Fruit fly (Drosophila melanogaster) whole organism, embryonic: ENCODE measurements around the gene hob.
A peak's percentile ranks its signal among the peaks of the same experiment; 100 is the strongest.

Source experiments
- CG11560 ChIP-seq: fragments of 200-800 bp; sonication (Bioruptor generic); IDR thresholded peaks from 3 replicates; pipeline ENCODE4 v1.3.6; 2022; ENCODE audit warnings: missing biosample characterization, missing genetic modification characterization
- CG12942 ChIP-seq: fragments of 200-800 bp; sonication (Bioruptor generic); optimal IDR thresholded peaks from 3 replicates; lab custom pipeline; 2016; ENCODE audit warnings: missing biosample characterization, missing genetic modification characterization
- CG14667 ChIP-seq: fragments of 200-800 bp; sonication (Bioruptor generic); IDR thresholded peaks from 2 replicates; pipeline ENCODE4 v1.3.6; 2022; ENCODE audit warnings: missing biosample characterization, missing genetic modification characterization
- CG14860 ChIP-seq: fragments of 200-800 bp; sonication (Bioruptor generic); IDR thresholded peaks from 3 replicates; pipeline ENCODE4 v1.3.6; 2022; ENCODE audit warnings: missing biosample characterization, missing genetic modification characterization; ENCODE audit not compliant: partially characterized antibody
- CG15011 ChIP-seq: fragments of 200-800 bp; sonication (Bioruptor generic); optimal IDR thresholded peaks from 3 replicates; lab custom pipeline; 2018; ENCODE audit warnings: missing biosample characterization, mild to moderate bottlenecking, missing genetic modification characterization
- CG1647 ChIP-seq: fragments of 200-800 bp; sonication (Bioruptor generic); optimal IDR thresholded peaks from 3 replicates; lab custom pipeline; 2016; ENCODE audit warnings: missing biosample characterization, missing genetic modification characterization
- CG16813 ChIP-seq: fragments of 200-800 bp; sonication (Bioruptor generic); IDR thresholded peaks from 3 replicates; pipeline ENCODE4 v1.3.6; 2022; ENCODE audit warnings: missing biosample characterization, missing genetic modification characterization; ENCODE audit not compliant: partially characterized antibody
- CG16815 ChIP-seq: fragments of 200-800 bp; sonication (Bioruptor generic); optimal IDR thresholded peaks from 3 replicates; lab custom pipeline; 2017; ENCODE audit warnings: missing biosample characterization, mild to moderate bottlenecking, missing genetic modification characterization
- CG17385 ChIP-seq: fragments of 200-800 bp; sonication (Bioruptor generic); optimal IDR thresholded peaks from 3 replicates; lab custom pipeline; 2018; ENCODE audit warnings: missing biosample characterization, mild to moderate bottlenecking, missing genetic modification characterization
- CG17568 ChIP-seq: fragments of 200-800 bp; sonication (Bioruptor generic); optimal IDR thresholded peaks from 2 replicates; lab custom pipeline; 2018; ENCODE audit warnings: missing biosample characterization, mild to moderate bottlenecking, missing genetic modification characterization, moderate library complexity
- CG1792 ChIP-seq: fragments of 200-800 bp; sonication (Bioruptor generic); optimal IDR thresholded peaks from 2 replicates; lab custom pipeline; 2016; ENCODE audit warnings: missing biosample characterization, missing genetic modification characterization
- CG1832 ChIP-seq: fragments of 200-800 bp; sonication (Bioruptor generic); optimal IDR thresholded peaks from 2 replicates; lab custom pipeline; 2017; ENCODE audit warnings: missing biosample characterization, mild to moderate bottlenecking, missing genetic modification characterization, inconsistent platforms
- CG2120 ChIP-seq: fragments of 200-800 bp; sonication (Bioruptor generic); optimal IDR thresholded peaks from 3 replicates; lab custom pipeline; 2016; ENCODE audit warnings: missing biosample characterization, missing genetic modification characterization
- CG2199 ChIP-seq: fragments of 200-800 bp; sonication (Bioruptor generic); IDR thresholded peaks from 3 replicates; pipeline ENCODE4 v1.3.6; 2022; ENCODE audit warnings: missing biosample characterization, missing genetic modification characterization
- CG30431 ChIP-seq: fragments of 200-800 bp; sonication (Bioruptor generic); optimal IDR thresholded peaks from 2 replicates; lab custom pipeline; 2017; ENCODE audit warnings: missing biosample characterization, missing genetic modification characterization
- CG3163 ChIP-seq: fragments of 200-800 bp; sonication (Bioruptor generic); optimal IDR thresholded peaks from 3 replicates; lab custom pipeline; 2016; ENCODE audit warnings: missing biosample characterization, missing genetic modification characterization
- CG32532 ChIP-seq: fragments of 200-800 bp; sonication (Bioruptor generic); IDR thresholded peaks from 2 replicates; pipeline ENCODE4 v1.3.6; 2022; ENCODE audit warnings: missing biosample characterization, missing genetic modification characterization
- CG34224 ChIP-seq: fragments of 200-800 bp; sonication (Bioruptor generic); IDR thresholded peaks from 3 replicates; pipeline ENCODE4 v1.3.6; 2022; ENCODE audit warnings: missing biosample characterization, missing genetic modification characterization; ENCODE audit not compliant: partially characterized antibody
- CG3838 ChIP-seq: fragments of 200-800 bp; sonication (Bioruptor generic); optimal IDR thresholded peaks from 3 replicates; lab custom pipeline; 2016; ENCODE audit warnings: missing biosample characterization, missing genetic modification characterization
- CG6813 ChIP-seq: fragments of 200-800 bp; sonication (Bioruptor generic); optimal IDR thresholded peaks from 2 replicates; lab custom pipeline; 2017; ENCODE audit warnings: missing biosample characterization, missing genetic modification characterization, mild to moderate bottlenecking, moderate library complexity, missing genetic modification reagents
- CG8765 ChIP-seq: fragments of 200-800 bp; sonication (Bioruptor generic); IDR thresholded peaks from 2 replicates; pipeline ENCODE4 v1.3.6; 2022; ENCODE audit warnings: missing biosample characterization, missing genetic modification characterization
- CG9727 ChIP-seq: fragments of 200-800 bp; sonication (Bioruptor generic); optimal IDR thresholded peaks from 3 replicates; lab custom pipeline; 2017; ENCODE audit warnings: missing biosample characterization, mild to moderate bottlenecking, missing genetic modification characterization
- CkIIα-i1 ChIP-seq: fragments of 200-800 bp; sonication (Bioruptor generic); IDR thresholded peaks from 2 replicates; pipeline ENCODE4 v1.3.6; 2022; ENCODE audit warnings: missing biosample characterization, missing genetic modification characterization
- D ChIP-seq, 2 experiments: fragments of 200-800 bp in 1 of 2; fragments of >200 bp in 1 of 2; sonication (Bioruptor generic) in 1 of 2; optimal IDR thresholded peaks; 2 replicates in 1 of 2; 3 replicates in 1 of 2; lab custom pipeline; 2017; ENCODE audit warnings: mild to moderate bottlenecking in 1 of 2, missing biosample characterization in 1 of 2, missing genetic modification characterization in 1 of 2, missing genetic modification reagents in 1 of 2
- E2f1 ChIP-seq: fragments of 200-800 bp; sonication (Bioruptor generic); IDR thresholded peaks from 2 replicates; pipeline ENCODE4 v1.3.6; 2022; ENCODE audit warnings: missing biosample characterization, missing genetic modification characterization
- Fer2 ChIP-seq: fragments of 200-800 bp; sonication (Bioruptor generic); optimal IDR thresholded peaks from 2 replicates; lab custom pipeline; 2018; ENCODE audit warnings: missing biosample characterization, mild to moderate bottlenecking, missing genetic modification characterization, moderate library complexity
- HmgZ ChIP-seq: fragments of 200-800 bp; sonication (Bioruptor generic); optimal IDR thresholded peaks from 2 replicates; lab custom pipeline; 2018; ENCODE audit warnings: missing biosample characterization, mild to moderate bottlenecking, missing genetic modification characterization
- MESR4 ChIP-seq: fragments of 200-800 bp; sonication (Bioruptor generic); optimal IDR thresholded peaks from 2 replicates; lab custom pipeline; 2018; ENCODE audit warnings: missing biosample characterization, mild to moderate bottlenecking, missing genetic modification characterization, moderate library complexity
- abd-A ChIP-seq: fragments of 200-800 bp; sonication (Bioruptor generic); optimal IDR thresholded peaks from 3 replicates; lab custom pipeline; 2019; ENCODE audit warnings: missing biosample characterization, mild to moderate bottlenecking, missing genetic modification characterization, moderate library complexity
- az2 ChIP-seq: fragments of 200-800 bp; sonication (Bioruptor generic); optimal IDR thresholded peaks from 3 replicates; lab custom pipeline; 2016; ENCODE audit warnings: missing biosample characterization, missing genetic modification characterization
- bsh ChIP-seq, 2 experiments: fragments of 200-800 bp; sonication (Bioruptor generic); optimal IDR thresholded peaks; 2 replicates each; lab custom pipeline; 2017 to 2018; ENCODE audit warnings: mild to moderate bottlenecking in 2 of 2, missing biosample characterization in 2 of 2, missing genetic modification characterization in 2 of 2, moderate library complexity in 1 of 2
- chinmo ChIP-seq: fragments of 200-800 bp; sonication (Bioruptor generic); IDR thresholded peaks from 4 replicates; pipeline ENCODE4 v1.3.6; 2022; ENCODE audit warnings: missing biosample characterization, missing genetic modification characterization; ENCODE audit not compliant: partially characterized antibody
- dati ChIP-seq: fragments of 200-800 bp; sonication (Bioruptor generic); IDR thresholded peaks from 2 replicates; pipeline ENCODE4 v1.3.6; 2022; ENCODE audit warnings: missing biosample characterization, missing genetic modification characterization
- dm ChIP-seq: fragments of 200-800 bp; sonication (Bioruptor generic); optimal IDR thresholded peaks from 3 replicates; lab custom pipeline; 2016; ENCODE audit warnings: missing biosample characterization, missing genetic modification characterization
- dpn ChIP-seq, 2 experiments: fragments of 200-800 bp; sonication (Bioruptor generic); optimal IDR thresholded peaks; 3 replicates each; lab custom pipeline; 2016; ENCODE audit warnings: missing biosample characterization in 2 of 2, missing genetic modification characterization in 2 of 2
- esg ChIP-seq: fragments of 200-800 bp; sonication (Bioruptor generic); conservative IDR thresholded peaks from 2 replicates; pipeline ENCODE4 v1.3.6; 2022; ENCODE audit warnings: missing biosample characterization, missing genetic modification characterization
- fru ChIP-seq: fragments of >200 bp; optimal IDR thresholded peaks from 2 replicates; lab custom pipeline; 2017
- hbn ChIP-seq: fragments of 200-800 bp; sonication (Bioruptor generic); IDR thresholded peaks from 2 replicates; pipeline ENCODE4 v1.3.6; 2022; ENCODE audit warnings: missing biosample characterization, missing genetic modification characterization; ENCODE audit not compliant: partially characterized antibody
- lbe ChIP-seq: fragments of 200-800 bp; sonication (Bioruptor generic); optimal IDR thresholded peaks from 2 replicates; lab custom pipeline; 2016; ENCODE audit warnings: missing biosample characterization, mild to moderate bottlenecking, missing genetic modification characterization
- lilli ChIP-seq: fragments of 200-800 bp; sonication (Bioruptor generic); optimal IDR thresholded peaks from 3 replicates; lab custom pipeline; 2016; ENCODE audit warnings: missing biosample characterization, missing genetic modification characterization
- mld ChIP-seq: fragments of 200-800 bp; sonication (Bioruptor generic); IDR thresholded peaks from 3 replicates; pipeline ENCODE4 v1.3.6; 2022; ENCODE audit warnings: missing biosample characterization, missing genetic modification characterization; ENCODE audit not compliant: partially characterized antibody
- org-1 ChIP-seq: fragments of 200-800 bp; sonication (Bioruptor generic); optimal IDR thresholded peaks from 2 replicates; lab custom pipeline; 2017; ENCODE audit warnings: missing biosample characterization, missing genetic modification characterization
- pum ChIP-seq: fragments of 200-800 bp; sonication (Bioruptor generic); optimal IDR thresholded peaks from 2 replicates; lab custom pipeline; 2016; ENCODE audit warnings: missing biosample characterization, missing genetic modification characterization
- sr ChIP-seq: fragments of 200-800 bp; sonication (Bioruptor generic); IDR thresholded peaks from 3 replicates; pipeline ENCODE4 v1.3.6; 2022; ENCODE audit warnings: missing biosample characterization, missing genetic modification characterization
- tap ChIP-seq: fragments of 200-800 bp; optimal IDR thresholded peaks from 3 replicates; lab custom pipeline; 2019; ENCODE audit warnings: missing biosample characterization, mild to moderate bottlenecking, missing genetic modification characterization, moderate library complexity
- tll ChIP-seq, 2 experiments: fragments of 200-800 bp in 1 of 2; fragments of >200 bp in 1 of 2; sonication (Bioruptor generic) in 1 of 2; optimal IDR thresholded peaks; 2 replicates each; lab custom pipeline; 2017 to 2019; ENCODE audit warnings: missing biosample characterization in 2 of 2, missing genetic modification characterization in 2 of 2, mild to moderate bottlenecking in 1 of 2, moderate library complexity in 1 of 2
- tna ChIP-seq: fragments of 200-800 bp; sonication (Bioruptor generic); IDR thresholded peaks from 2 replicates; pipeline ENCODE4 v1.3.6; 2022; ENCODE audit warnings: missing biosample characterization, missing genetic modification characterization; ENCODE audit not compliant: partially characterized antibody
- z ChIP-seq: fragments of 200-800 bp; sonication (Bioruptor generic); IDR thresholded peaks from 3 replicates; pipeline ENCODE4 v1.3.6; 2022; ENCODE audit warnings: missing biosample characterization, missing genetic modification characterization
- zen2 ChIP-seq: fragments of 200-800 bp; sonication (Bioruptor generic); IDR thresholded peaks from 3 replicates; pipeline ENCODE4 v1.3.6; 2022; ENCODE audit warnings: missing biosample characterization, missing genetic modification characterization; ENCODE audit not compliant: partially characterized antibody

Gene hob

dm6 chr3L:3225769-3226457 is 7.2 kb upstream of the hob start (continued):
- TF ChIP-seq org-1 (GFP tag; lab: Kevin White, UChicago) (no peak), CG14667 (GFP tag; lab: Robert Waterston, UW) (no peak), tap (tag; lab: Kevin White, UChicago) (no peak), lbe (GFP tag; lab: Kevin White, UChicago) (no peak), CG9727 (GFP tag; lab: Kevin White, UChicago) (no peak), z (GFP tag; lab: Robert Waterston, UW) (no peak), hbn (GFP tag; lab: Robert Waterston, UW) (no peak), CG32532 (peak; percentile 55; the same call in 1 of the 2 replicates), CG16813 (GFP tag; lab: Robert Waterston, UW) (no peak), CG1647 (GFP tag; lab: Kevin White, UChicago) (no peak), abd-A (no peak), CG6813 (GFP tag; lab: Kevin White, UChicago) (no peak), CG1792 (no peak), CG17385 (GFP tag; lab: Kevin White, UChicago) (peak; percentile 90), dm (GFP tag; lab: Kevin White, UChicago) (peak; percentile 3), CG16815 (no peak), bsh (GFP tag; optimal IDR thresholded peaks at IDR 0.05; lab: Kevin White, UChicago) (peak in 1 of 2 experiments; percentile 48), CG8765 (GFP tag; lab: Robert Waterston, UW) (no peak), D (optimal IDR thresholded peaks at IDR 0.05; lab: Kevin White, UChicago) (no peak), D (GFP tag; optimal IDR thresholded peaks at IDR 0.05; lab: Kevin White, UChicago) (no peak), CG12942 (GFP tag; lab: Kevin White, UChicago) (no peak), HmgZ (tag; lab: Kevin White, UChicago) (no peak), dpn (GFP tag; optimal IDR thresholded peaks at IDR 0.05; lab: Kevin White, UChicago) (peak in 1 of 2 experiments; percentile 17), E2f1 (GFP tag; lab: Robert Waterston, UW) (no peak), Fer2 (no peak), CG1832 (GFP tag; lab: Kevin White, UChicago) (peak; percentile 87), CG30431 (GFP tag; lab: Kevin White, UChicago) (no peak), CG17568 (no peak), tna (no peak), CG3838 (GFP tag; lab: Kevin White, UChicago) (no peak), CG3163 (GFP tag; lab: Kevin White, UChicago) (peak; percentile 66), esg (GFP tag; lab: Robert Waterston, UW) (no peak), lilli (no peak), CG15011 (GFP tag; lab: Kevin White, UChicago) (no peak), az2 (GFP tag; lab: Kevin White, UChicago) (no peak), dati (no peak), CG2199 (no peak), MESR4 (GFP tag; lab: Kevin White, UChicago) (peak; percentile 23), chinmo (GFP tag; lab: Robert Waterston, UW) (no peak; the same call in 2 of the 4 replicates), fru (lab: Kevin White, UChicago) (no peak), tll (GFP tag; optimal IDR thresholded peaks at IDR 0.05; lab: Kevin White, UChicago) (no peak), mld (GFP tag; lab: Robert Waterston, UW) (no peak), CG34224 (GFP tag; lab: Robert Waterston, UW) (no peak; the same call in 1 of the 3 replicates), pum (no peak), sr (GFP tag; lab: Robert Waterston, UW) (no peak), CkIIα-i1 (GFP tag; lab: Robert Waterston, UW) (no peak), CG14860 (GFP tag; lab: Robert Waterston, UW) (no peak), zen2 (GFP tag; lab: Robert Waterston, UW) (0 out of 3 replicates have a peak, but pooled peaks have one; percentile 15), CG11560 (tag; lab: Robert Waterston, UW) (no peak), CG2120 (GFP tag; lab: Kevin White, UChicago) (no peak)
